Worm (Caenorhabditis elegans): ENCODE measurements around the gene W08E12.7.

ce11 chrIV:3267581-3267980, 27.4 kb upstream of the W08E12.7 start, which contains the start of gene clec-173:
- no peak for TF ChIP-seq pbrm-1 (GFP tag; IDR thresholded peaks at IDR 0.05)
- no peak for TF ChIP-seq unc-130 (GFP tag; optimal IDR thresholded peaks at IDR 0.05)
- no peak for TF ChIP-seq Y56A3A.18 (GFP tag; IDR thresholded peaks at IDR 0.05)
- TF ChIP-seq F39B2.1 (GFP tag; IDR thresholded peaks at IDR 0.05), result no peak
- TF ChIP-seq madf-8 (GFP tag; conservative IDR thresholded peaks at IDR 0.05), result no peak
- TF ChIP-seq hmg-1.2 (GFP tag; IDR thresholded peaks at IDR 0.05), result no peak
- TF ChIP-seq attf-5 (GFP tag; optimal IDR thresholded peaks at IDR 0.05), result no peak
- TF ChIP-seq zfh-2 (GFP tag; conservative IDR thresholded peaks at IDR 0.05), result no peak
- no peak for TF ChIP-seq ceh-91 (GFP tag; IDR thresholded peaks at IDR 0.05)
- no peak for TF ChIP-seq lin-26 (GFP tag; IDR thresholded peaks at IDR 0.05)
- TF ChIP-seq lin-40 (tag; optimal IDR thresholded peaks at IDR 0.05), result no peak
- no peak for TF ChIP-seq mes-4 (tag; optimal IDR thresholded peaks at IDR 0.05)
- TF ChIP-seq nfya-1 (tag; optimal IDR thresholded peaks at IDR 0.05; ENCODE audit: borderline replicate concordance, insufficient read depth), result no peak

All from whole organism, young adult.